Fruit fly (Drosophila melanogaster) whole organism, embryonic: ENCODE results near the gene Evi5.
A peak's percentile ranks its signal among the peaks of the same experiment; 100 is the strongest.

Experiments
- Asciz ChIP-seq: fragments of 200-800 bp; sonication (Bioruptor generic); optimal IDR thresholded peaks from 2 replicates; lab custom pipeline; 2017; ENCODE audit warnings: missing biosample characterization, mild to moderate bottlenecking, missing genetic modification characterization, missing genetic modification reagents
- B-H2 ChIP-seq: fragments of 200-800 bp; sonication (Bioruptor generic); optimal IDR thresholded peaks from 2 replicates; lab custom pipeline; 2018; ENCODE audit warnings: missing biosample characterization, mild to moderate bottlenecking, missing genetic modification characterization
- Bdp1 ChIP-seq: fragments of 200-800 bp; sonication (Bioruptor generic); optimal IDR thresholded peaks from 3 replicates; lab custom pipeline; 2016; ENCODE audit warnings: missing biosample characterization, missing genetic modification characterization
- CG10654 ChIP-seq: fragments of 200-800 bp; sonication (Bioruptor generic); optimal IDR thresholded peaks from 2 replicates; lab custom pipeline; 2016; ENCODE audit warnings: missing biosample characterization, missing genetic modification characterization
- CG11456 ChIP-seq: fragments of 200-800 bp; sonication (Bioruptor generic); IDR thresholded peaks from 3 replicates; pipeline ENCODE4 v1.3.6; 2022; ENCODE audit warnings: missing biosample characterization, missing genetic modification characterization
- CG14014 ChIP-seq: fragments of 200-800 bp; sonication (Bioruptor generic); IDR thresholded peaks from 2 replicates; pipeline ENCODE4 v1.3.6; 2022; ENCODE audit warnings: missing biosample characterization, missing genetic modification characterization
- CG16779 ChIP-seq: fragments of 200-800 bp; sonication (Bioruptor generic); IDR thresholded peaks from 2 replicates; pipeline ENCODE4 v1.3.6; 2022; ENCODE audit warnings: missing biosample characterization, missing genetic modification characterization
- CG18476 ChIP-seq: fragments of 200-800 bp; sonication (Bioruptor generic); optimal IDR thresholded peaks from 2 replicates; lab custom pipeline; 2016; ENCODE audit warnings: missing biosample characterization, mild to moderate bottlenecking, missing genetic modification characterization
- CG32532 ChIP-seq: fragments of 200-800 bp; sonication (Bioruptor generic); IDR thresholded peaks from 2 replicates; pipeline ENCODE4 v1.3.6; 2022; ENCODE audit warnings: missing biosample characterization, missing genetic modification characterization
- CG32772 ChIP-seq: fragments of 200-800 bp; sonication (Bioruptor generic); IDR thresholded peaks from 2 replicates; pipeline ENCODE4 v1.3.6; 2022; ENCODE audit warnings: missing biosample characterization, missing genetic modification characterization
- CG3281 ChIP-seq: fragments of 200-800 bp; sonication (Bioruptor generic); optimal IDR thresholded peaks from 3 replicates; lab custom pipeline; 2017; ENCODE audit warnings: missing biosample characterization, mild to moderate bottlenecking, missing genetic modification characterization
- CG3726 ChIP-seq: fragments of 200-800 bp; sonication (Bioruptor generic); IDR thresholded peaks from 3 replicates; pipeline ENCODE4, ENCODE4 v1.3.6; 2022; ENCODE audit warnings: missing biosample characterization, missing genetic modification characterization
- CG6272 ChIP-seq: fragments of 200-800 bp; sonication (Bioruptor generic); IDR thresholded peaks from 2 replicates; pipeline ENCODE4 v1.3.6; 2022; ENCODE audit warnings: missing biosample characterization, missing genetic modification characterization
- CG7357 ChIP-seq: fragments of 200-800 bp; sonication (Bioruptor generic); IDR thresholded peaks from 3 replicates; pipeline ENCODE4 v1.3.6; 2022; ENCODE audit warnings: missing biosample characterization, missing genetic modification characterization
- CG7786 ChIP-seq: fragments of 200-800 bp; sonication (Bioruptor generic); optimal IDR thresholded peaks from 2 replicates; lab custom pipeline; 2016; ENCODE audit warnings: missing biosample characterization, missing genetic modification characterization
- CG8089 ChIP-seq: fragments of 200-800 bp; sonication (Bioruptor generic); optimal IDR thresholded peaks from 3 replicates; lab custom pipeline; 2016; ENCODE audit warnings: missing biosample characterization, missing genetic modification characterization
- CG8290 ChIP-seq, 3 experiments: fragments of 200-800 bp; sonication (Bioruptor generic); optimal IDR thresholded peaks; 2 replicates each; lab custom pipeline; 2016 to 2019; ENCODE audit warnings: missing biosample characterization in 3 of 3, missing genetic modification characterization in 3 of 3, mild to moderate bottlenecking in 2 of 3, moderate library complexity in 1 of 3
- CG8388 ChIP-seq: fragments of 200-800 bp; sonication (Bioruptor generic); optimal IDR thresholded peaks from 2 replicates; lab custom pipeline; 2019; ENCODE audit warnings: missing biosample characterization, mild to moderate bottlenecking, missing genetic modification characterization, moderate library complexity
- CHES-1-like ChIP-seq: fragments of 200-800 bp; sonication (Bioruptor generic); optimal IDR thresholded peaks from 2 replicates; lab custom pipeline; 2016; ENCODE audit warnings: missing biosample characterization, missing genetic modification characterization
- Dbx ChIP-seq: fragments of 200-800 bp; sonication (Bioruptor generic); IDR thresholded peaks from 3 replicates; pipeline ENCODE4 v1.3.6; 2022; ENCODE audit warnings: missing biosample characterization, missing genetic modification characterization
- Dp ChIP-seq: fragments of 200-800 bp; sonication (Bioruptor generic); optimal IDR thresholded peaks from 2 replicates; lab custom pipeline; 2018; ENCODE audit warnings: missing biosample characterization, mild to moderate bottlenecking, missing genetic modification characterization, moderate library complexity
- E2f1 ChIP-seq: fragments of 200-800 bp; sonication (Bioruptor generic); IDR thresholded peaks from 2 replicates; pipeline ENCODE4 v1.3.6; 2022; ENCODE audit warnings: missing biosample characterization, missing genetic modification characterization
- ERR ChIP-seq: fragments of 200-800 bp; sonication (Bioruptor generic); optimal IDR thresholded peaks from 2 replicates; lab custom pipeline; 2016; ENCODE audit warnings: missing biosample characterization, missing genetic modification characterization
- MBD-R2 ChIP-seq: fragments of 200-800 bp; sonication (Bioruptor generic); IDR thresholded peaks from 2 replicates; pipeline ENCODE4 v1.3.6; 2022; ENCODE audit warnings: missing biosample characterization, missing genetic modification characterization
- NfI ChIP-seq: fragments of 200-800 bp; sonication (Bioruptor generic); optimal IDR thresholded peaks from 3 replicates; lab custom pipeline; 2018; ENCODE audit warnings: missing biosample characterization, mild to moderate bottlenecking, missing genetic modification characterization, moderate library complexity
- Ptx1 ChIP-seq: fragments of 200-800 bp; sonication (Bioruptor generic); IDR thresholded peaks from 2 replicates; pipeline ENCODE4 v1.3.6; 2022; ENCODE audit warnings: missing biosample characterization, missing genetic modification characterization
- Rfx ChIP-seq: fragments of 200-800 bp; sonication (Bioruptor generic); IDR thresholded peaks from 2 replicates; pipeline ENCODE4 v1.3.6; 2022; ENCODE audit warnings: missing biosample characterization, missing genetic modification characterization
- Rx ChIP-seq: fragments of 200-800 bp; sonication (Bioruptor generic); IDR thresholded peaks from 2 replicates; pipeline ENCODE4 v1.3.6; 2022; ENCODE audit warnings: missing biosample characterization, missing genetic modification characterization
- Six4 ChIP-seq: fragments of 200-800 bp; sonication (Bioruptor generic); optimal IDR thresholded peaks from 2 replicates; lab custom pipeline; 2016; ENCODE audit warnings: missing biosample characterization, missing genetic modification characterization
- al ChIP-seq: fragments of 200-800 bp; sonication (Bioruptor generic); IDR thresholded peaks from 2 replicates; pipeline ENCODE4 v1.3.6; 2022; ENCODE audit warnings: missing biosample characterization, missing genetic modification characterization
- bsh ChIP-seq, 2 experiments: fragments of 200-800 bp; sonication (Bioruptor generic); optimal IDR thresholded peaks; 2 replicates each; lab custom pipeline; 2017 to 2018; ENCODE audit warnings: mild to moderate bottlenecking in 2 of 2, missing biosample characterization in 2 of 2, missing genetic modification characterization in 2 of 2, moderate library complexity in 1 of 2
- chif ChIP-seq, 2 experiments: fragments of 200-800 bp; sonication (Bioruptor generic); optimal IDR thresholded peaks; 3 replicates each; lab custom pipeline; 2016; ENCODE audit warnings: missing biosample characterization in 2 of 2, missing genetic modification characterization in 2 of 2
- corto ChIP-seq: fragments of 200-800 bp; sonication (Bioruptor generic); optimal IDR thresholded peaks from 2 replicates; lab custom pipeline; 2016; ENCODE audit warnings: missing biosample characterization, mild to moderate bottlenecking, missing genetic modification characterization, moderate library complexity
- esg ChIP-seq: fragments of 200-800 bp; sonication (Bioruptor generic); conservative IDR thresholded peaks from 2 replicates; pipeline ENCODE4 v1.3.6; 2022; ENCODE audit warnings: missing biosample characterization, missing genetic modification characterization
- fd102C ChIP-seq: fragments of 200-800 bp; sonication (Bioruptor generic); optimal IDR thresholded peaks from 2 replicates; lab custom pipeline; 2018; ENCODE audit warnings: missing biosample characterization, mild to moderate bottlenecking, missing genetic modification characterization, moderate library complexity
- gcm ChIP-seq: fragments of 200-800 bp; sonication (Bioruptor generic); optimal IDR thresholded peaks from 2 replicates; lab custom pipeline; 2019; ENCODE audit warnings: missing biosample characterization, mild to moderate bottlenecking, missing genetic modification characterization, moderate library complexity
- gem ChIP-seq: fragments of 200-800 bp; sonication (Bioruptor generic); optimal IDR thresholded peaks from 2 replicates; lab custom pipeline; 2019; ENCODE audit warnings: missing biosample characterization, mild to moderate bottlenecking, missing genetic modification characterization, moderate library complexity
- gro ChIP-seq: fragments of 200-800 bp; sonication (Bioruptor generic); optimal IDR thresholded peaks from 2 replicates; lab custom pipeline; 2016; ENCODE audit warnings: missing biosample characterization, missing genetic modification characterization
- hbn ChIP-seq: fragments of 200-800 bp; sonication (Bioruptor generic); IDR thresholded peaks from 2 replicates; pipeline ENCODE4 v1.3.6; 2022; ENCODE audit warnings: missing biosample characterization, missing genetic modification characterization; ENCODE audit not compliant: partially characterized antibody
- kni ChIP-seq: fragments of 200-800 bp; sonication (Bioruptor generic); optimal IDR thresholded peaks from 3 replicates; lab custom pipeline; 2017; ENCODE audit warnings: mild to moderate bottlenecking, missing biosample characterization, missing genetic modification reagents, missing genetic modification characterization
- lilli ChIP-seq: fragments of 200-800 bp; sonication (Bioruptor generic); optimal IDR thresholded peaks from 3 replicates; lab custom pipeline; 2016; ENCODE audit warnings: missing biosample characterization, missing genetic modification characterization
- mirr ChIP-seq: fragments of 200-800 bp; sonication (Bioruptor generic); optimal IDR thresholded peaks from 3 replicates; lab custom pipeline; 2018; ENCODE audit warnings: missing biosample characterization, mild to moderate bottlenecking, missing genetic modification characterization
- phol ChIP-seq: fragments of 200-800 bp; sonication (Bioruptor generic); optimal IDR thresholded peaks from 3 replicates; lab custom pipeline; 2018; ENCODE audit warnings: missing biosample characterization, mild to moderate bottlenecking, missing genetic modification characterization, moderate library complexity
- pnt ChIP-seq: fragments of 200-800 bp; sonication (Bioruptor generic); optimal IDR thresholded peaks from 3 replicates; lab custom pipeline; 2016; ENCODE audit warnings: missing biosample characterization, missing genetic modification characterization
- slbo ChIP-seq: fragments of 200-800 bp; sonication (Bioruptor generic); IDR thresholded peaks from 2 replicates; pipeline ENCODE4 v1.3.6; 2022; ENCODE audit warnings: missing biosample characterization, missing genetic modification characterization
- slp2 ChIP-seq: fragments of 200-800 bp; sonication (Bioruptor generic); optimal IDR thresholded peaks from 2 replicates; lab custom pipeline; 2016; ENCODE audit warnings: missing biosample characterization, missing genetic modification characterization
- stc ChIP-seq: fragments of 200-800 bp; sonication (Bioruptor generic); IDR thresholded peaks from 2 replicates; pipeline ENCODE4 v1.3.6; 2022; ENCODE audit warnings: missing biosample characterization, missing genetic modification characterization
- sug ChIP-seq: fragments of 200-800 bp; optimal IDR thresholded peaks from 2 replicates; lab custom pipeline; 2019; ENCODE audit warnings: missing biosample characterization, mild to moderate bottlenecking, missing genetic modification characterization, moderate library complexity
- zfh2 ChIP-seq: fragments of 200-800 bp; sonication (Bioruptor generic); optimal IDR thresholded peaks from 2 replicates; lab custom pipeline; 2016; ENCODE audit warnings: missing biosample characterization, missing genetic modification characterization

The Evi5 gene

DNA sequence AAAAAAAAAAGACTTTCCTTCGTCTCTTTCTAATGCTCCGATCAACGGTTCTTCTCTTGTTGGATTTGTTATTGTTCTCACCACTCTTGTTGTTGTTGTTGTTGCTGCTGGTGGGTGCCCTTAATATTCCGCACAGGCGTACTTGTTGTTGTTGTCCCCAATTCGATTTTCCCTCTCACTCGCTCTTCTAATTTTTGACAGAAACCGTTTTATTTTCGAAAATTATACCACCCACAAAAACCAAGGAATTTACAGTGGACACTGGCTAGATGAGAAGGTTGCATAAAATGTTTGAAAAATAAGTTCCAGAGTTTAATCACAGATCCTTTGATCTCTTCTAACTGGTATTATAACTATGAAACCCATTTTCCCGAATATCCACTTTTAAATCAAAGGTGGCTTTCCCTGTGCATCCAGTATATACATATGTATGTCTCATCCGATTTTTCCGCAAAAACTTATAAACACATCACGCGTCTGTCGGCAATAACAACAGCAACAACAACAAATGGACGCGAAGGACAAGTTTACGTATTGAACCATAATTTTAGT, 62.7 kb downstream of the Evi5 start (continued):
- TF ChIP-seq mirr (GFP tag; lab: Kevin White, UChicago): no peak
- no peak for TF ChIP-seq CG8089
- peak; percentile 17 for TF ChIP-seq pnt (GFP tag; lab: Kevin White, UChicago)
- TF ChIP-seq CG11456: peak; percentile 75; the same call in 2 of the 3 replicates
- peak; percentile 11; the same call in 1 of the 2 replicates for TF ChIP-seq MBD-R2 (GFP tag; lab: Robert Waterston, UW)
- TF ChIP-seq Ptx1 (GFP tag; lab: Robert Waterston, UW): peak; percentile 78
- peak; percentile 27 for TF ChIP-seq CG3281 (GFP tag; lab: Kevin White, UChicago)
- peak; percentile 68 for TF ChIP-seq stc (GFP tag; lab: Robert Waterston, UW)
- no peak for TF ChIP-seq kni (GFP tag; lab: Kevin White, UChicago)
- peak in 1 of 2 experiments; percentile 9 for TF ChIP-seq chif (GFP tag; optimal IDR thresholded peaks at IDR 0.05; lab: Kevin White, UChicago)
- TF ChIP-seq CG32532 (GFP tag; lab: Robert Waterston, UW): peak; percentile 80
- no peak for TF ChIP-seq Dp (GFP tag; lab: Kevin White, UChicago)
- TF ChIP-seq Six4 (GFP tag; lab: Kevin White, UChicago): no peak
- peak in 1 of 2 experiments; percentile 8 for TF ChIP-seq bsh (GFP tag; optimal IDR thresholded peaks at IDR 0.05; lab: Kevin White, UChicago)
- TF ChIP-seq zfh2: peak; percentile 41
- peak; percentile 10 for TF ChIP-seq gro
- no peak for TF ChIP-seq Bdp1 (GFP tag; lab: Kevin White, UChicago)
- peak; percentile 11 for TF ChIP-seq sug (tag; lab: Kevin White, UChicago)
- TF ChIP-seq CG10654 (GFP tag; lab: Kevin White, UChicago): no peak
- TF ChIP-seq Rx (GFP tag; lab: Robert Waterston, UW): peak; percentile 68
- TF ChIP-seq CG18476: no peak
- TF ChIP-seq B-H2 (GFP tag; lab: Kevin White, UChicago): peak; percentile 7
- no peak for TF ChIP-seq slp2 (GFP tag; lab: Kevin White, UChicago)
- no peak for TF ChIP-seq CHES-1-like (GFP tag; lab: Kevin White, UChicago)
- TF ChIP-seq NfI: peak; percentile 31
- no peak for TF ChIP-seq corto (GFP tag; lab: Kevin White, UChicago)
- 0 out of 2 replicates have a peak, but pooled peaks have one; percentile 44 for TF ChIP-seq CG6272
- TF ChIP-seq CG14014: peak; percentile 50; the same call in 1 of the 2 replicates
- TF ChIP-seq al (GFP tag; lab: Robert Waterston, UW): peak; percentile 75; the same call in 1 of the 2 replicates
- peak; percentile 68 for TF ChIP-seq esg
- TF ChIP-seq E2f1 (GFP tag; lab: Robert Waterston, UW): peak; percentile 36
- peak; percentile 53; the same call in 2 of the 3 replicates for TF ChIP-seq CG7357 (GFP tag; lab: Robert Waterston, UW)
- peak; percentile 59 for TF ChIP-seq gem (tag; lab: Kevin White, UChicago)
- 0 out of 2 replicates have a peak, but pooled peaks have one; percentile 17 for TF ChIP-seq CG16779 (GFP tag; lab: Robert Waterston, UW)
- TF ChIP-seq ERR: no peak
- peak; percentile 85 for TF ChIP-seq slbo
- no peak for TF ChIP-seq Asciz (GFP tag; lab: Kevin White, UChicago)
- no peak for TF ChIP-seq fd102C (GFP tag; lab: Kevin White, UChicago)
- TF ChIP-seq CG8290 (GFP tag; optimal IDR thresholded peaks at IDR 0.05; lab: Kevin White, UChicago): no peak
- peak in 1 of 2 experiments; percentile 67 for TF ChIP-seq CG8290 (tag; optimal IDR thresholded peaks at IDR 0.05; lab: Kevin White, UChicago)
- 0 out of 3 replicates have a peak, but pooled peaks have one; percentile 52 for TF ChIP-seq CG3726 (GFP tag; lab: Robert Waterston, UW)
- TF ChIP-seq Dbx (GFP tag; lab: Robert Waterston, UW): peak; percentile 50; the same call in 2 of the 3 replicates
- TF ChIP-seq gcm: no peak
- peak; percentile 16 for TF ChIP-seq CG7786 (GFP tag; lab: Kevin White, UChicago)
- peak; percentile 18 for TF ChIP-seq phol (tag; lab: Kevin White, UChicago)
- peak; percentile 43 for TF ChIP-seq lilli (GFP tag; lab: Kevin White, UChicago)
- TF ChIP-seq CG32772 (GFP tag; lab: Robert Waterston, UW): 0 out of 2 replicates have a peak, but pooled peaks have one; percentile 24
- TF ChIP-seq Rfx (GFP tag; lab: Robert Waterston, UW): peak; percentile 87
- no peak for TF ChIP-seq CG8388 (GFP tag; lab: Kevin White, UChicago)
- no peak for TF ChIP-seq hbn (GFP tag; lab: Robert Waterston, UW)
